Worm (Caenorhabditis elegans): ENCODE data around the gene srh-272.

Gene srh-272

DNA sequence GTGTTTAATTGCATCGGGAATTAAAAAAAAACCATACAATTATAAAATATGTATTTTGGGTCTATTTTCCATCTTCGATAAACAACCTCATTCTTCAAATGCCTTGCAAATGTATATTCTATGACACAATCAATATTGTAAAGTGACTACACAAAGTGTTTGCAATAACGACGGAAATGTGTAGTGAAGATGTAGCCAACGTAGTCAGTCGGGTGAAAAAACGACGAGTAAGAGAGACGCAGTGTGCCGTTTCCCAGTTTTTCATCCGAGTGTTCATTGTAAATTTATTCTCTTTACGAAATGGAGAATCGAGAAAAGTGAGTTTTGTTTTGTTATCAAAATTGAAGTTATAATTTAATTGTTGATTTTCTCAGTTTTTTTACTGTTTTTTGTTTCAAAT lies 28.8 kb downstream of the srh-272 start, which contains the start of gene F37B4.15:
Gene F37B4.15 (plus strand): TSS at position 301 of the 400 bp plus-strand sequence.
- TF ChIP-seq dpl-1 (GFP tag; optimal IDR thresholded peaks at IDR 0.05) = no peak
- no peak for TF ChIP-seq unc-30 (tag; optimal IDR thresholded peaks at IDR 0.05)
- TF ChIP-seq alr-1 (tag; optimal IDR thresholded peaks at IDR 0.05; ENCODE audit: borderline replicate concordance) = no peak
- no peak for TF ChIP-seq fkh-4 (tag; optimal IDR thresholded peaks at IDR 0.05; ENCODE audit: borderline replicate concordance)
- TF ChIP-seq unc-130 (tag; optimal IDR thresholded peaks at IDR 0.05) = no peak
- TF ChIP-seq dsc-1 (tag; optimal IDR thresholded peaks at IDR 0.05) = no peak
- TF ChIP-seq ets-5 (GFP tag; IDR thresholded peaks at IDR 0.05) = no peak
- no peak for TF ChIP-seq C34B4.2 (tag; optimal IDR thresholded peaks at IDR 0.05)
- no peak for TF ChIP-seq nhr-47 (tag; optimal IDR thresholded peaks at IDR 0.05)
- TF ChIP-seq mep-1 (tag; optimal IDR thresholded peaks at IDR 0.05) = no peak
- no peak for TF ChIP-seq mab-9 (GFP tag; IDR thresholded peaks at IDR 0.05)

DNA sequence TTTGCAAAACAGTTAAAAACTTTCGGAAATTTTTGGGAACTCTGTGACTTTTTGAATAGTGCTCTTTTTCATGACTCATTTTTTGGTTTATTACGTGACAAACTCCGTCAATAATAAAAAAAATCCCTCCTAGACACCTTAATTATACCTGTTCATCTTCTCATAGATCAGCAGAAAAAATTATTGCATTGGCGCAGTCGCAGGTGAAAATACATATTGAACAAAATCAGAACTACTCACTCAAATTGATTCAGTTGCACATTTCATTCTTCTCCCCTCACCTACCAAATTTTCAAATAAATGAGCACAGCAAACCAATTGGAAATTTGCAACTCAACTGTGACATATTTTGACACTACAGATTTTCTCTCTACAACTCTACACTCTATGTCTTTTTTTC lies 29.8 kb downstream of the srh-272 start, which contains the start of gene srh-127:
Gene srh-127 (plus strand): TSS at position 301 of the 400 bp plus-strand sequence.
- TF ChIP-seq lin-15B (tag; optimal IDR thresholded peaks at IDR 0.05) (no peak), efl-1 (optimal IDR thresholded peaks at IDR 0.05) (no peak), efl-1 (GFP tag; optimal IDR thresholded peaks at IDR 0.05 in 1 of 2) (peak in 1 of 2 experiments; percentile 17), C34B4.2 (tag; optimal IDR thresholded peaks at IDR 0.05) (no peak), unc-62 (GFP tag; optimal IDR thresholded peaks at IDR 0.05) (no peak), lsy-2 (tag; optimal IDR thresholded peaks at IDR 0.05) (no peak), F16B12.6 (tag; optimal IDR thresholded peaks at IDR 0.05) (no peak), ets-5 (GFP tag; IDR thresholded peaks at IDR 0.05) (no peak), fos-1 (tag; optimal IDR thresholded peaks at IDR 0.05) (no peak)

DNA sequence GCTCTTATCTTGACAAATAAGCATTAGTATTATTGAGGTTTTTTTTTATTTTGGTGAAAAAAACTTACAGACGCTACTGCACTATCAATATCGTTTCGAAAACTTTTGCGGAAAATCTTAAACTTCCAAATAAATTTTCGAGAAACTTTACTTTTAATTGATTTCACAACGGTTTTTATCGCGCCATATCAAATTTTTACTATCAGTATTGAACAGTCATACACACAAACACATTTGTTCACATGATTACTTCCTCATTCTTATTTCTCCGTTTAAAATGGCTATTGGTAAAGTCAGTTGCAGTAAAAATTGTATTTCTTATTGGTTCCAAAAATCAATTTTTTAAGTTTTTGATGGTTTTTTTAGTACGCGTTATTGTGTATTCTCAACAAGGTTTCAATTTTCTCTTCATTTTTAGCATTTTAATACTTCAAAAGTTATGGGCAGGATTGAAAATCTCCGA lies 33.1 kb downstream of the srh-272 start, which contains the start of gene pals-32:
Gene pals-32 (plus strand): TSS at position 413 of the 463 bp plus-strand sequence.
- no peak for TF ChIP-seq fkh-10 (GFP tag; optimal IDR thresholded peaks at IDR 0.05)
- TF ChIP-seq nhr-237 (tag; optimal IDR thresholded peaks at IDR 0.05) = no peak
- no peak for TF ChIP-seq lsy-2 (tag; optimal IDR thresholded peaks at IDR 0.05)
- no peak for TF ChIP-seq mab-9 (GFP tag; IDR thresholded peaks at IDR 0.05)
- peak; percentile 3 for TF ChIP-seq elt-2 (tag; optimal IDR thresholded peaks at IDR 0.05)
- TF ChIP-seq dpl-1 (GFP tag; optimal IDR thresholded peaks at IDR 0.05) = no peak
- TF ChIP-seq hlh-4 (tag; optimal IDR thresholded peaks at IDR 0.05) = no peak

DNA sequence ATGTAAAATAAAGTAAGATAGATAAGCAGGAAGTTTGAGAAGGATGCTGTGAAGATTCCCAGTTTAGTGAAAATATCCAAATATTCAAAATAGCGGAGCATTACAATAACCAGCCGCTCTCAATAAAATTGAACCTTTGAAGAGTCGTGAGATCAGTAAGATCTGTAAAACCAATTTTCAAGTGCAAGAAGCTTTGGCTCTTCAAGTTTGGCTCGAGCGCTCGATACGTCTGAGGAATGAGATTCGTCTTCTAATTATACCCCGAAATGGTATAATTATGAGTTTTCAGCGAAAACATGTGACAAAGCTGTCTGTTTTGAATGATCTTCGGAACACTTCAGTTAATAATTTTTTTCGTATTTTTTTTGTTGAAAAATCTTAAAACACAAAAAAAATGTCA lies 36.7 kb downstream of the srh-272 start, which contains the start of gene str-46:
Gene str-46 (minus strand): TSS at position 101 of the 400 bp plus-strand sequence.
- no peak for TF ChIP-seq fkh-4 (tag; optimal IDR thresholded peaks at IDR 0.05; ENCODE audit: borderline replicate concordance)
- TF ChIP-seq efl-1 (optimal IDR thresholded peaks at IDR 0.05) = no peak
- peak in 1 of 2 experiments; percentile 8 for TF ChIP-seq efl-1 (GFP tag; optimal IDR thresholded peaks at IDR 0.05 in 1 of 2)

DNA sequence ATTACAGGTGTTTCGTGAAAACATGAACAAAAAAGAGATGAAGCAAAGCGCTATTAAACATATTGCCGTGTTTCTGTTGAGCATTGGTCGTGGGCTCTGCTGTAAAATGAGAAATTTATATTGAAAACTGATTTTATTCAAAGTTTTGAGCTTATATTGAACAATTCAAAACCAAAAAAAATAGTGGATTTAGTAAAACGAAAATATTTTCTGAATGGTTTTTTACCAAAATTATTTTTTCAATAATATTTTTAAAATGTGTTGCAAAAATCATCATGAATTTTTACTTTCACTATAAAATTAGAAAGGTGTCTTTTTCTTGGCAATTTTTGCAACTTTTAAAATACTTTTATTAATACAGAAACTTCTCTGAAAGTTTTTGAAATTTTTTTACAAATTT lies 40.1 kb downstream of the srh-272 start, which contains the start of gene C31B8.7:
Gene C31B8.7 (minus strand): TSS at position 101 of the 400 bp plus-strand sequence.
- TF ChIP-seq nhr-12 (tag; optimal IDR thresholded peaks at IDR 0.05) = no peak
- no peak for TF ChIP-seq fkh-4 (tag; optimal IDR thresholded peaks at IDR 0.05; ENCODE audit: borderline replicate concordance)
- TF ChIP-seq nhr-76 (tag; optimal IDR thresholded peaks at IDR 0.05) = no peak
- no peak for TF ChIP-seq ets-5 (GFP tag; IDR thresholded peaks at IDR 0.05)
- no peak for TF ChIP-seq ceh-63 (GFP tag; optimal IDR thresholded peaks at IDR 0.05)
- TF ChIP-seq ama-1 (optimal IDR thresholded peaks at IDR 0.05) = no peak
- TF ChIP-seq skn-1 (tag; optimal IDR thresholded peaks at IDR 0.05) = no peak
- TF ChIP-seq grh-1 (GFP tag; IDR thresholded peaks at IDR 0.05) = no peak
- TF ChIP-seq snpc-4 (tag; optimal IDR thresholded peaks at IDR 0.05) = no peak
- TF ChIP-seq blmp-1 (tag; optimal IDR thresholded peaks at IDR 0.05) = no peak
- no peak for TF ChIP-seq mab-9 (GFP tag; IDR thresholded peaks at IDR 0.05)
- TF ChIP-seq efl-1 (optimal IDR thresholded peaks at IDR 0.05) = no peak
- no peak for TF ChIP-seq efl-1 (GFP tag; optimal IDR thresholded peaks at IDR 0.05 in 1 of 2)
- no peak for TF ChIP-seq tlp-1 (tag; optimal IDR thresholded peaks at IDR 0.05)
- TF ChIP-seq lin-39 (tag; optimal IDR thresholded peaks at IDR 0.05) = no peak

DNA sequence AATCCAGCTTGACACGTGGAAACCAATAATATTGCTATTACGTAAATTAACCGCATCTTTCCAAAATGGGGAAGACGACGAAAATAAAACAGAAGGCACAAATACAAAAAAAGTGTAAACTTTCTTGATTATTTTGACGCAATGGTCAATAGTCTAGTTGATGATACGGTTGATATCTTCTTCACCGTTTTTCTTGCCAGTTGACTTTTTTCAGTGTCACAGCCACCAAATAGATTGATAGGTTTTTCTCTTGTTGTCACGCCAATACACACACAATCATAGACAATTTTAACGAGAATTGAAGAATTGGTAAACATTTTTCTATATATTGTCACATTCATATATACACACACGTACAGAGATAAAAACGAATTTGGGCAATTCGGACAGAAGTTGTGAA lies 46.4 kb downstream of the srh-272 start, which contains the start of gene zmp-3:
Gene zmp-3 (minus strand): TSS at position 101 of the 400 bp plus-strand sequence.
- peak; percentile 60 for TF ChIP-seq nhr-85 (tag)
- TF ChIP-seq elt-3 (tag; optimal IDR thresholded peaks at IDR 0.05) = peak in 1 of 6 experiments; percentile 42
- TF ChIP-seq ceh-88 (GFP tag; IDR thresholded peaks at IDR 0.05) = no peak
